Fruit fly (Drosophila melanogaster): ENCODE measurements around the gene CG17036.

DNA sequence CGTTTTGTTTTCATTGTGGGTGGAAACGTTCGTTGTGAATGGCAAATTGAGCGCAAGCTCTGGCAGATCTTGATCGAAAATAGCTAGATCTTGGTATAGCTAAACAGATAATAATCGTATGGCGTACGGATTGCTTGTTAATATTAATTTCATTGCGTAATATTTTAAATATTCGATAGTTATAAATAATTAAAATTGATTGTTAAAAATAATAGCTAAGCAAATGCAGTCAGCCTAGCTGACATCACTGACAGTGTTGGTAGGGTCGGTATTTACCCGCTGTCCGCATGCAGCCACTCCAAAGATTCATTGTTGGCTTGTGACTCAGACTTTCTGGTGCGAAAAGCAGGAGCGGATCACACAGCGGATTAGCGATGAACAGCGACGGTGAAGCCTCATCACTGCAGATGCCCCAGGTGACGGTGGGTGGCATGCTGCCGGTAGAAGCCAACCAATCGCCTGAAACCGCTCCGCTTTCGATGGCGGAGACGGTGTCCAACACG lies 3.9 kb upstream of the CG17036 start, which contains the start of the genes CG5776 and spict:
- TF ChIP-seq Myc (optimal IDR thresholded peaks at IDR 0.05): no peak
- TF ChIP-seq insv (optimal IDR thresholded peaks at IDR 0.05): no peak
- TF ChIP-seq ttk (optimal IDR thresholded peaks at IDR 0.05): no peak
- TF ChIP-seq h (optimal IDR thresholded peaks at IDR 0.05): no peak
